Fruit fly (Drosophila melanogaster) whole organism, wandering third instar larva: Measurements from ENCODE around the gene Bap60.
A peak's percentile ranks its signal among the peaks of the same experiment; 100 is the strongest.

Source experiments
- Dfd ChIP-seq: fragments of >200 bp; optimal IDR thresholded peaks from 2 replicates; lab custom pipeline; 2017; ENCODE audit warnings: missing biosample characterization, missing genetic modification characterization
- Hr78 ChIP-seq: fragments of >200 bp; optimal IDR thresholded peaks from 2 replicates; lab custom pipeline; 2017; ENCODE audit warnings: missing biosample characterization, missing genetic modification characterization
- Myc ChIP-seq: fragments of >200 bp; optimal IDR thresholded peaks from 2 replicates; lab custom pipeline; 2017
- br ChIP-seq: fragments of 200-800 bp; sonication (Bioruptor generic); optimal IDR thresholded peaks from 2 replicates; lab custom pipeline; 2016; ENCODE audit warnings: missing biosample characterization, missing genetic modification characterization
- dsf ChIP-seq: sonication (Bioruptor generic); optimal IDR thresholded peaks from 2 replicates; lab custom pipeline; 2016; ENCODE audit warnings: missing biosample characterization, missing genetic modification characterization, borderline replicate concordance
- ey ChIP-seq: fragments of 200-800 bp; sonication (Bioruptor generic); optimal IDR thresholded peaks from 2 replicates; lab custom pipeline; 2016; ENCODE audit warnings: missing biosample characterization, missing genetic modification characterization

- TF ChIP-seq ey (GFP tag; lab: Kevin White, UChicago) (peak; percentile 3), Myc (lab: Kevin White, UChicago) (no peak), Hr78 (GFP tag; lab: Kevin White, UChicago) (no peak), br (peak; percentile 19), Dfd (GFP tag; lab: Kevin White, UChicago) (no peak), dsf (GFP tag; lab: Kevin White, UChicago) (no peak)
These were observed 23.6 kb downstream of the Bap60 start for dm6 chrX:13135702-13136101.
